Worm (Caenorhabditis elegans) whole organism, L2 larva: ENCODE data around the gene smim-14.

Experiments used
- F13H6.1 ChIP-seq: sonication (generic microtip); optimal IDR thresholded peaks from 2 replicates; lab custom pipeline; 2016; ENCODE audit warnings: missing genetic modification characterization, missing compliant biosample characterization
- R02D3.7 ChIP-seq: fragments of 150-350 bp; optimal IDR thresholded peaks from 2 replicates; lab custom pipeline; 2014; ENCODE audit warnings: missing biosample characterization, missing genetic modification characterization
- Y55F3AM.14 ChIP-seq: fragments of 200-800 bp; sonication (Bioruptor generic); optimal IDR thresholded peaks from 2 replicates; lab custom pipeline; 2018; ENCODE audit warnings: mild to moderate bottlenecking, missing genetic modification characterization, missing compliant biosample characterization
- alr-1 ChIP-seq: fragments of 150-350 bp; optimal IDR thresholded peaks from 2 replicates; lab custom pipeline; 2014; ENCODE audit warnings: missing biosample characterization, missing genetic modification characterization
- ceh-16 ChIP-seq: fragments of 150-350 bp; optimal IDR thresholded peaks from 2 replicates; lab custom pipeline; 2014; ENCODE audit warnings: missing biosample characterization, missing genetic modification characterization
- crh-2 ChIP-seq: sonication (generic microtip); optimal IDR thresholded peaks from 2 replicates; lab custom pipeline; 2017; ENCODE audit warnings: missing biosample characterization, missing genetic modification characterization
- dmd-4 ChIP-seq: sonication (generic microtip); optimal IDR thresholded peaks from 2 replicates; lab custom pipeline; 2017; ENCODE audit warnings: missing biosample characterization, missing genetic modification characterization
- elt-1 ChIP-seq: fragments of 150-350 bp; optimal IDR thresholded peaks from 2 replicates; lab custom pipeline; 2014; ENCODE audit warnings: missing biosample characterization, missing genetic modification characterization
- elt-3 ChIP-seq: sonication (generic microtip); optimal IDR thresholded peaks from 2 replicates; lab custom pipeline; 2017; ENCODE audit warnings: missing biosample characterization, missing genetic modification characterization
- lin-11 ChIP-seq: fragments of 150-350 bp; sonication (generic microtip); optimal IDR thresholded peaks from 2 replicates; lab custom pipeline; 2014; ENCODE audit warnings: missing biosample characterization, missing genetic modification characterization, inconsistent platforms, mixed read lengths
- lin-39 ChIP-seq: fragments of 150-350 bp; optimal IDR thresholded peaks from 2 replicates; lab custom pipeline; 2014; ENCODE audit warnings: missing biosample characterization, missing genetic modification reagents, missing genetic modification characterization
- lsy-2 ChIP-seq, 2 experiments: fragments of 150-350 bp in 1 of 2; sonication (generic microtip) in 1 of 2; optimal IDR thresholded peaks; 2 replicates each; lab custom pipeline; 2014 to 2017; ENCODE audit warnings: missing biosample characterization in 2 of 2, missing genetic modification characterization in 2 of 2
- mab-5 ChIP-seq: fragments of 150-350 bp; optimal IDR thresholded peaks from 2 replicates; lab custom pipeline; 2014; ENCODE audit warnings: missing biosample characterization, missing genetic modification characterization
- mbf-1 ChIP-seq: sonication (generic microtip); optimal IDR thresholded peaks from 2 replicates; lab custom pipeline; 2017; ENCODE audit warnings: missing biosample characterization, missing genetic modification characterization
- nhr-12 ChIP-seq: fragments of 150-350 bp; optimal IDR thresholded peaks from 2 replicates; lab custom pipeline; 2014; ENCODE audit warnings: missing biosample characterization, missing genetic modification characterization
- nhr-21 ChIP-seq: fragments of 150-350 bp; optimal IDR thresholded peaks from 2 replicates; lab custom pipeline; 2014; ENCODE audit warnings: missing biosample characterization, missing genetic modification characterization
- nhr-237 ChIP-seq: fragments of 150-350 bp; optimal IDR thresholded peaks from 2 replicates; lab custom pipeline; 2014; ENCODE audit warnings: missing biosample characterization, missing genetic modification characterization
- nhr-25 ChIP-seq: fragments of 150-350 bp; sonication (generic microtip); optimal IDR thresholded peaks from 3 replicates; lab custom pipeline; 2014; ENCODE audit warnings: missing biosample characterization, missing genetic modification characterization
- nhr-6 ChIP-seq: fragments of 150-350 bp; optimal IDR thresholded peaks from 2 replicates; lab custom pipeline; 2014; ENCODE audit warnings: missing biosample characterization, missing genetic modification characterization
- nhr-77 ChIP-seq: fragments of 150-350 bp; optimal IDR thresholded peaks from 2 replicates; lab custom pipeline; 2014; ENCODE audit warnings: missing biosample characterization, missing genetic modification characterization
- sma-3 ChIP-seq: sonication (generic microtip); optimal IDR thresholded peaks from 2 replicates; lab custom pipeline; 2016; ENCODE audit warnings: missing genetic modification reagents, missing genetic modification characterization, missing compliant biosample characterization
- sma-9 ChIP-seq, 2 experiments: fragments of 150-350 bp in 1 of 2; sonication (generic microtip) in 1 of 2; optimal IDR thresholded peaks; 2 replicates each; lab custom pipeline; 2014 to 2016; ENCODE audit warnings: missing genetic modification characterization in 2 of 2, mild to moderate bottlenecking in 1 of 2, missing biosample characterization in 1 of 2, missing compliant biosample characterization in 1 of 2, missing genetic modification reagents in 1 of 2, moderate library complexity in 1 of 2
- snpc-4 ChIP-seq: fragments of 150-350 bp; optimal IDR thresholded peaks from 2 replicates; lab custom pipeline; 2014; ENCODE audit warnings: missing biosample characterization, missing genetic modification characterization
- unc-39 ChIP-seq: fragments of 150-350 bp; optimal IDR thresholded peaks from 2 replicates; lab custom pipeline; 2014; ENCODE audit warnings: missing biosample characterization, missing genetic modification characterization
- unc-55 ChIP-seq: fragments of 150-350 bp; sonication (generic microtip); optimal IDR thresholded peaks from 3 replicates; lab custom pipeline; 2014; ENCODE audit warnings: missing biosample characterization, missing genetic modification reagents, missing genetic modification characterization
- unc-62 ChIP-seq: fragments of 150-350 bp; optimal IDR thresholded peaks from 2 replicates; lab custom pipeline; 2014; ENCODE audit warnings: missing biosample characterization, missing genetic modification reagents, missing genetic modification characterization
- zag-1 ChIP-seq: fragments of 150-350 bp; optimal IDR thresholded peaks from 2 replicates; lab custom pipeline; 2014; ENCODE audit warnings: missing biosample characterization, missing genetic modification characterization
- ztf-1 ChIP-seq: fragments of 200-800 bp; sonication (Bioruptor generic); conservative IDR thresholded peaks from 2 replicates; pipeline ENCODE4 v1.3.6; 2022; ENCODE audit warnings: missing genetic modification characterization, missing compliant biosample characterization
- ztf-11 ChIP-seq: sonication (generic microtip); optimal IDR thresholded peaks from 2 replicates; lab custom pipeline; 2017; ENCODE audit warnings: missing biosample characterization, missing genetic modification characterization
- ztf-4 ChIP-seq: fragments of 150-350 bp; optimal IDR thresholded peaks from 2 replicates; lab custom pipeline; 2014; ENCODE audit warnings: missing biosample characterization, missing genetic modification characterization

smim-14 gene

ce11 chrIII:3504239-3504638, 34.7 kb upstream of the smim-14 start:
- TF ChIP-seq dmd-4 (tag; lab: Kevin White, UChicago) = no peak
- no peak for TF ChIP-seq mab-5 (tag; lab: Kevin White, UChicago)
- no peak for TF ChIP-seq lin-11
- TF ChIP-seq ztf-4 = no peak
- TF ChIP-seq Y55F3AM.14 (GFP tag; lab: Kevin White, UChicago) = no peak
- no peak for TF ChIP-seq ztf-11
- no peak for TF ChIP-seq R02D3.7 (tag; lab: Kevin White, UChicago)
- no peak for TF ChIP-seq nhr-12 (tag; lab: Kevin White, UChicago)
- no peak for TF ChIP-seq unc-39
- no peak for TF ChIP-seq sma-9 (GFP tag; optimal IDR thresholded peaks at IDR 0.05; lab: Kevin White, UChicago)
- TF ChIP-seq sma-9 (tag; optimal IDR thresholded peaks at IDR 0.05; lab: Kevin White, UChicago) = no peak
- no peak for TF ChIP-seq nhr-77 (tag; lab: Kevin White, UChicago)
- TF ChIP-seq ztf-1 (GFP tag; lab: Robert Waterston, UW) = no peak

- TF ChIP-seq alr-1 (tag; lab: Kevin White, UChicago) (no peak), Y55F3AM.14 (GFP tag; lab: Kevin White, UChicago) (no peak), unc-62 (no peak), ceh-16 (tag; lab: Kevin White, UChicago) (no peak), sma-9 (GFP tag; optimal IDR thresholded peaks at IDR 0.05; lab: Kevin White, UChicago) (no peak), sma-9 (tag; optimal IDR thresholded peaks at IDR 0.05; lab: Kevin White, UChicago) (no peak)
- TF ChIP-seq, all 48 proteins: peak for 0
Measured at ce11 chrIII:3503286-3503685, 33.7 kb upstream of the smim-14 start, which contains the start of gene rpl-16. TSS of gene rpl-16 (minus strand) at chrIII:3503604.

ce11 chrIII:3502215-3502838, 32.8 kb upstream of the smim-14 start, which contains the start of gene M01F1.8:
TSS of gene M01F1.8 (minus strand) at chrIII:3502549.
- TF ChIP-seq nhr-6 = no peak
- no peak for TF ChIP-seq dmd-4 (tag; lab: Kevin White, UChicago)
- TF ChIP-seq, all 48 proteins: peak for 0

- TF ChIP-seq nhr-25 (tag; lab: Kevin White, UChicago) (no peak), F13H6.1 (peak; percentile 16), elt-1 (tag; lab: Kevin White, UChicago) (no peak), unc-55 (GFP tag; lab: Kevin White, UChicago) (peak; percentile 57), zag-1 (no peak), sma-3 (GFP tag; lab: Kevin White, UChicago) (peak; percentile 5), nhr-237 (tag; lab: Kevin White, UChicago) (no peak), nhr-12 (tag; lab: Kevin White, UChicago) (no peak), crh-2 (tag; lab: Kevin White, UChicago) (no peak), elt-3 (tag; lab: Kevin White, UChicago) (no peak)
Measured at ce11 chrIII:3499850-3500249, 30.3 kb upstream of the smim-14 start.

ce11 chrIII:3498957-3499356, 29.4 kb upstream of the smim-14 start, which contains the start of gene M01F1.9:
TSS of gene M01F1.9 (minus strand) at chrIII:3499057.
- TF ChIP-seq lsy-2 (tag; optimal IDR thresholded peaks at IDR 0.05; lab: Kevin White, UChicago) (no peak), snpc-4 (tag; lab: Kevin White, UChicago) (no peak), nhr-25 (tag; lab: Kevin White, UChicago) (no peak)
- TF ChIP-seq, all 48 proteins: peak for 0

- TF ChIP-seq sma-9 (GFP tag; optimal IDR thresholded peaks at IDR 0.05; lab: Kevin White, UChicago) (no peak), sma-9 (tag; optimal IDR thresholded peaks at IDR 0.05; lab: Kevin White, UChicago) (no peak), Y55F3AM.14 (GFP tag; lab: Kevin White, UChicago) (no peak), lin-39 (tag; lab: Kevin White, UChicago) (no peak), R02D3.7 (tag; lab: Kevin White, UChicago) (no peak), mbf-1 (tag; lab: Kevin White, UChicago) (no peak), nhr-21 (tag; lab: Kevin White, UChicago) (no peak)
Measured at ce11 chrIII:3493138-3493537, 23.6 kb upstream of the smim-14 start, which contains the start of gene gly-14. TSS of gene gly-14 (minus strand) at chrIII:3493238.
